Fruit fly (Drosophila melanogaster): ENCODE measurements around the gene Ugt37C2.

DNA sequence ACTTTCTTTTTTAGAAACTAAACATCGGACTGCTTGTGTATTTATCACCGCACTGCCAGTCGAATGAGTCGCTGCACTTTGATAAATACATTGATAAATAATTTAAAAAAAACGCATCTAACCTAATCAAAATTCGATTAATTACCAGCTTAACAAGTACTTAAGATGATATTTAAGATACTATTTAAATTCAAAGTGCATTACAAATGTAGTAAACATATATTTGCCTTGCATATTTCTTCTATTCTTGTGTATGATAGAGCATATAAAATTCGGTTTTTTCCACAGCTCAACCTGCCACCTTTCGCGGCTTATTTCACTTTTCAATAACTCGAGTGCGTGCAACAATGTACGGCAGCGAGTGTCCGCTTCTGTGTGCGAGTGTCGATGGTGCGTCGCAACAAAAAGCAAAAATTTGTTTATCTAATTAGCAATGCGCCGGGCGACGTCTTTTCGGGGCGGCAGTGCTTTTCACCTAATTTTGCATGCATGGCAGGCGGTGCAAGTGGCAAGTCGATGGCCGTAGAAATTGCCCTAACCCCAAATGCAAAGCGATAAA, 10.4 kb downstream of the Ugt37C2 start, which contains the start of gene CG13272:
- peak; percentile 17 for TF ChIP-seq Blimp-1 (GFP tag; optimal IDR thresholded peaks at IDR 0.05)
- TF ChIP-seq svp (GFP tag), result peak; percentile 29
- peak; percentile 19 for TF ChIP-seq dsx (GFP tag; optimal IDR thresholded peaks at IDR 0.05; ENCODE audit: poor library complexity, severe bottlenecking)
- peak; percentile 63 for TF ChIP-seq Eip78C (GFP tag)
- no peak for TF ChIP-seq Sox14 (GFP tag; optimal IDR thresholded peaks at IDR 0.05)
- no peak for TF ChIP-seq CG16779 (tag; optimal IDR thresholded peaks at IDR 0.05)
- peak; percentile 48; the same call in 2 of the 3 replicates for TF ChIP-seq CG8119 (GFP tag; IDR thresholded peaks at IDR 0.05)
- TF ChIP-seq CG11294 (GFP tag; IDR thresholded peaks at IDR 0.05), result no peak
- TF ChIP-seq cyc (GFP tag; optimal IDR thresholded peaks at IDR 0.05), result no peak
- no peak for TF ChIP-seq fd59A (GFP tag; optimal IDR thresholded peaks at IDR 0.05)
